Worm (Caenorhabditis elegans) whole organism, early embryonic: ENCODE results near the gene K07F5.16.
"Not testable (repeated sequence)": the region's sequence is repeated elsewhere in the genome, so short reads cannot be mapped to it uniquely, and the experiment has no call there.

Source experiments
- B0310.2 ChIP-seq: sonication (generic microtip); optimal IDR thresholded peaks from 2 replicates; lab custom pipeline; 2016; ENCODE audit warnings: mild to moderate bottlenecking, missing genetic modification characterization, missing compliant biosample characterization
- F13C5.2 ChIP-seq: sonication (generic microtip); optimal IDR thresholded peaks from 2 replicates; lab custom pipeline; 2017; ENCODE audit warnings: mild to moderate bottlenecking, missing genetic modification characterization, inconsistent platforms, missing compliant biosample characterization
- aly-1 ChIP-seq: sonication (generic microtip); optimal IDR thresholded peaks from 2 replicates; lab custom pipeline; 2016; ENCODE audit warnings: missing genetic modification characterization, missing compliant biosample characterization
- ama-1 ChIP-seq: fragments of 150-350 bp; optimal IDR thresholded peaks from 2 replicates; lab custom pipeline; 2014
- ceh-13 ChIP-seq: fragments of 200-800 bp; sonication (Bioruptor generic); optimal IDR thresholded peaks from 2 replicates; lab custom pipeline; 2018; ENCODE audit warnings: mild to moderate bottlenecking, missing genetic modification characterization, missing compliant biosample characterization
- ceh-36 ChIP-seq: sonication (generic microtip); optimal IDR thresholded peaks from 2 replicates; lab custom pipeline; 2016; ENCODE audit warnings: missing genetic modification characterization, inconsistent platforms, missing compliant biosample characterization
- ets-7 ChIP-seq: sonication (generic microtip); optimal IDR thresholded peaks from 2 replicates; lab custom pipeline; 2016; ENCODE audit warnings: missing genotype, missing genetic modification characterization, missing compliant biosample characterization
- flt-1 ChIP-seq: fragments of 200-800 bp; sonication (Bioruptor generic); IDR thresholded peaks from 2 replicates; pipeline ENCODE4 v1.3.6; 2022; ENCODE audit warnings: missing genetic modification characterization, missing compliant biosample characterization
- hmbx-1 ChIP-seq: sonication (generic microtip); optimal IDR thresholded peaks from 2 replicates; lab custom pipeline; 2016; ENCODE audit warnings: mild to moderate bottlenecking, missing genetic modification characterization, missing compliant biosample characterization
- hmg-4 ChIP-seq: fragments of 200-800 bp; sonication (Bioruptor generic); optimal IDR thresholded peaks from 2 replicates; lab custom pipeline; 2018; ENCODE audit warnings: mild to moderate bottlenecking, missing genetic modification characterization, missing compliant biosample characterization
- hnd-1 ChIP-seq: sonication (generic microtip); optimal IDR thresholded peaks from 2 replicates; lab custom pipeline; 2016; ENCODE audit warnings: missing genetic modification characterization, missing compliant biosample characterization
- pes-1 ChIP-seq: fragments of 200-800 bp; sonication (Bioruptor generic); IDR thresholded peaks from 2 replicates; pipeline ENCODE4 v1.3.6; 2022; ENCODE audit warnings: missing genetic modification reagents, missing genetic modification characterization, missing compliant biosample characterization
- scrt-1 ChIP-seq: fragments of 200-800 bp; sonication (Bioruptor generic); IDR thresholded peaks from 2 replicates; pipeline ENCODE4 v1.3.6; 2022; ENCODE audit warnings: missing genetic modification characterization, missing compliant biosample characterization
- sea-1 ChIP-seq: fragments of 200-800 bp; sonication (Bioruptor generic); conservative IDR thresholded peaks from 2 replicates; pipeline ENCODE4 v1.3.6; 2022; ENCODE audit warnings: missing genetic modification characterization, missing compliant biosample characterization
- tbx-11 ChIP-seq: fragments of 200-800 bp; sonication (Bioruptor generic); IDR thresholded peaks from 2 replicates; pipeline ENCODE4 v1.3.6; 2022; ENCODE audit warnings: missing genetic modification characterization, missing compliant biosample characterization
- tbx-37 ChIP-seq: fragments of 200-800 bp; sonication (Bioruptor generic); conservative IDR thresholded peaks from 2 replicates; pipeline ENCODE4 v1.3.6; 2022; ENCODE audit warnings: missing genetic modification reagents, missing genetic modification characterization, missing compliant biosample characterization
- tra-4 ChIP-seq: sonication (generic microtip); optimal IDR thresholded peaks from 2 replicates; lab custom pipeline; 2017; ENCODE audit warnings: missing genetic modification characterization, missing compliant biosample characterization

The K07F5.16 gene

ce11 chrIV:9873837-9874236 lies 9.9 kb downstream of the K07F5.16 start:
- TF ChIP-seq ceh-13 (GFP tag; lab: Kevin White, UChicago): no peak
- TF ChIP-seq tbx-37 (GFP tag; lab: Robert Waterston, UW): no peak
- TF ChIP-seq ceh-36: no peak
- TF ChIP-seq hnd-1 (tag; lab: Kevin White, UChicago): no peak
- TF ChIP-seq B0310.2 (tag; lab: Kevin White, UChicago): no peak

- TF ChIP-seq hnd-1 (tag; lab: Kevin White, UChicago) (no peak), ceh-13 (GFP tag; lab: Kevin White, UChicago) (no peak)
Measured at ce11 chrIV:9875646-9876045, 11.7 kb downstream of the K07F5.16 start.

ce11 chrIV:9878893-9879379 lies 15.0 kb downstream of the K07F5.16 start, which contains the start of gene nhr-4:
Gene nhr-4, plus strand, starts transcription at chrIV:9879329.
- TF ChIP-seq tbx-37 (GFP tag; lab: Robert Waterston, UW) (no peak), flt-1 (GFP tag; lab: Robert Waterston, UW) (no peak), scrt-1 (GFP tag; lab: Robert Waterston, UW) (no peak), sea-1 (GFP tag; lab: Robert Waterston, UW) (no peak), hmbx-1 (tag; lab: Kevin White, UChicago) (no peak), ets-7 (no peak), ama-1 (no peak), B0310.2 (tag; lab: Kevin White, UChicago) (no peak), tra-4 (tag; lab: Kevin White, UChicago) (no peak), F13C5.2 (tag; lab: Kevin White, UChicago) (no peak), pes-1 (no peak), hmg-4 (GFP tag; lab: Kevin White, UChicago) (no peak), aly-1 (tag; lab: Kevin White, UChicago) (no peak)

- TF ChIP-seq ama-1 (no peak), ceh-36 (no peak), ets-7 (no peak), hnd-1 (tag; lab: Kevin White, UChicago) (no peak), hmg-4 (GFP tag; lab: Kevin White, UChicago) (no peak), F13C5.2 (tag; lab: Kevin White, UChicago) (no peak), B0310.2 (tag; lab: Kevin White, UChicago) (no peak), scrt-1 (GFP tag; lab: Robert Waterston, UW) (no peak), pes-1 (no peak), tbx-37 (GFP tag; lab: Robert Waterston, UW) (no peak), ceh-13 (GFP tag; lab: Kevin White, UChicago) (no peak), tbx-11 (GFP tag; lab: Robert Waterston, UW) (no peak), hmbx-1 (tag; lab: Kevin White, UChicago) (no peak), tra-4 (tag; lab: Kevin White, UChicago) (no peak), flt-1 (GFP tag; lab: Robert Waterston, UW) (no peak), aly-1 (tag; lab: Kevin White, UChicago) (no peak)
Measured at ce11 chrIV:9884257-9884656, 20.3 kb downstream of the K07F5.16 start, which contains the start of the genes prp-18 and mccc-1. Gene prp-18, minus strand, starts transcription at chrIV:9884383. Gene mccc-1, plus strand, starts transcription at chrIV:9884570.

DNA sequence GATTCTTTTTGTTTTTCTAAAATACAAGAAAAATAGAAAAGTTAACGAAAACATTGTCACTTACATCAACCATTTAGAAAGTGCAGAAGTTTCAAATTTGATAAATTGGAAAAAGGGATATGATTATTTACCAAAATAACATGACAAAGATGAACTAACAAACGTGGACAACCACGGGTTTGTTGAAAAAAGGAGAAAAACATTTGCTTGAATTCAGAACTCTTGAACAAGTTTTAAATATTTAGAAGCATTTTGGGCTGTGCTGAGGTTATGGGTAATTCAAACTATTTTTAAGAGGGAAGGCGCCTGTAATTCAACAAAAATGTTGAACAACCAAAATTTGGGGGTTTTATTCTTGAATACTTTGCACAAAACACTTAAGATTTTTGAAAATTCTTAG lies 25.9 kb downstream of the K07F5.16 start, which contains the start of gene ttbk-3:
ttbk-3 (minus strand) TSS at position 101 of the 400 bp plus-strand sequence.
- TF ChIP-seq hmg-4 (GFP tag; lab: Kevin White, UChicago) (no peak), pes-1 (no peak), aly-1 (tag; lab: Kevin White, UChicago) (no peak), hnd-1 (tag; lab: Kevin White, UChicago) (no peak), ceh-13 (GFP tag; lab: Kevin White, UChicago) (no peak), tra-4 (tag; lab: Kevin White, UChicago) (no peak), F13C5.2 (tag; lab: Kevin White, UChicago) (no peak), hmbx-1 (tag; lab: Kevin White, UChicago) (no peak), tbx-37 (GFP tag; lab: Robert Waterston, UW) (no peak), ceh-36 (no peak)

ce11 chrIV:9891938-9892337 lies 28.0 kb downstream of the K07F5.16 start, which contains the start of gene F32B6.4:
Gene F32B6.4, minus strand, starts transcription at chrIV:9892038.
- no peak for TF ChIP-seq scrt-1 (GFP tag; lab: Robert Waterston, UW)
- no peak for TF ChIP-seq tra-4 (tag; lab: Kevin White, UChicago)
- TF ChIP-seq hmbx-1 (tag; lab: Kevin White, UChicago): no peak
- TF ChIP-seq ceh-13 (GFP tag; lab: Kevin White, UChicago): no peak
- TF ChIP-seq aly-1 (tag; lab: Kevin White, UChicago): no peak
- TF ChIP-seq flt-1 (GFP tag; lab: Robert Waterston, UW): no peak
- TF ChIP-seq sea-1 (GFP tag; lab: Robert Waterston, UW): no peak
- TF ChIP-seq hmg-4 (GFP tag; lab: Kevin White, UChicago): no peak
- TF ChIP-seq tbx-11 (GFP tag; lab: Robert Waterston, UW): no peak
- no peak for TF ChIP-seq ets-7
- TF ChIP-seq ceh-36: no peak
- TF ChIP-seq pes-1: no peak
- TF ChIP-seq tbx-37 (GFP tag; lab: Robert Waterston, UW): no peak
- no peak for TF ChIP-seq hnd-1 (tag; lab: Kevin White, UChicago)

ce11 chrIV:9893649-9894048 lies 29.7 kb downstream of the K07F5.16 start, which contains the start of gene sss-1:
Gene sss-1, minus strand, starts transcription at chrIV:9893749.
- TF ChIP-seq tra-4 (tag; lab: Kevin White, UChicago); scrt-1 (GFP tag; lab: Robert Waterston, UW); hmg-4 (GFP tag; lab: Kevin White, UChicago): not testable (repeated sequence)

- TF ChIP-seq ets-7; hmbx-1 (tag; lab: Kevin White, UChicago); sea-1 (GFP tag; lab: Robert Waterston, UW): not testable (repeated sequence)
Measured at ce11 chrIV:9894331-9894730, 30.4 kb downstream of the K07F5.16 start, which contains the start of gene msp-77. Gene msp-77, plus strand, starts transcription at chrIV:9894631.
